Worm (Caenorhabditis elegans): ENCODE measurements around the gene T26C5.5.
A peak's percentile ranks its signal among the peaks of the same experiment; 100 is the strongest.

T26C5.5 gene

DNA sequence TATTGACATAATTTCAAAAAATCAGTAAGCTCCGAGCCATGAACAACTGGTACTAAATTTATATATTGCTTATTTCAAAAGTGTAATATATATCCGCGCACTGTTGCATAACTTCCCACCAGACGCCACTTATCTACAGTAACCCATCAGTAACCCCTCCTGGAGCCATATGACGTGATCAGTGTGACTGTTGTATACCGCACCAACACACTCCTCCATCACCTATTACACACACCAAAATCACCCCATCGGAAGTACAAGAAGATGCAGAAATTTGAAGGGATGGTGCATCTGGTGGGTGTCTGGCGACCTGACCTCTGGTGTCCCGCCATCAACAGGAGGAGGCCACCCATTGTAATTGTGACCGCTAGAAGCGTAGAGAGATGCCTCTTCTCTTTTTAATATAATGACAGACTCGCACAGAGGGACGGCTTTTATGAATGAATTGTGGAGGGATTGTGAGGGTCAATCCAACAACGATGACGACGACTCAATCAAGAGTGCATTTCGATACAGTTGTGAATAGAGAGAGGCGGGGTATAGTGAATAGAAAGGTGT lies 16.4 kb upstream of the T26C5.5 start:
- TF ChIP-seq unc-39 (tag; optimal IDR thresholded peaks at IDR 0.05), result no peak
- no peak for TF ChIP-seq drap-1 (GFP tag; optimal IDR thresholded peaks at IDR 0.05)
- no peak for TF ChIP-seq nhr-76 (tag; optimal IDR thresholded peaks at IDR 0.05)
- peak; percentile 56 for TF ChIP-seq M03D4.4 (tag; optimal IDR thresholded peaks at IDR 0.05)
- TF ChIP-seq elt-3 (tag; optimal IDR thresholded peaks at IDR 0.05), result no peak
- no peak for TF ChIP-seq flh-1 (GFP tag; optimal IDR thresholded peaks at IDR 0.05)
- TF ChIP-seq ceh-39 (tag; optimal IDR thresholded peaks at IDR 0.05), result no peak
- TF ChIP-seq nhr-12 (tag; optimal IDR thresholded peaks at IDR 0.05), result no peak
- TF ChIP-seq cnd-1 (tag; optimal IDR thresholded peaks at IDR 0.05), result peak; percentile 67
- peak; percentile 59 for TF ChIP-seq unc-62 (GFP tag; optimal IDR thresholded peaks at IDR 0.05)
- TF ChIP-seq lin-13 (tag; optimal IDR thresholded peaks at IDR 0.05), result peak; percentile 3
- TF ChIP-seq nhr-28 (tag; optimal IDR thresholded peaks at IDR 0.05), result no peak
- TF ChIP-seq mls-2 (tag; optimal IDR thresholded peaks at IDR 0.05), result peak; percentile 49
- no peak for TF ChIP-seq elt-1 (tag; optimal IDR thresholded peaks at IDR 0.05; ENCODE audit: borderline replicate concordance, insufficient read depth)
- TF ChIP-seq bed-3 (GFP tag; optimal IDR thresholded peaks at IDR 0.05), result no peak
- TF ChIP-seq unc-120 (tag; optimal IDR thresholded peaks at IDR 0.05; ENCODE audit: poor library complexity, severe bottlenecking), result no peak
- no peak for TF ChIP-seq mab-5 (tag; optimal IDR thresholded peaks at IDR 0.05)
- no peak for TF ChIP-seq ceh-43 (GFP tag; optimal IDR thresholded peaks at IDR 0.05)
- TF ChIP-seq snpc-4 (tag; optimal IDR thresholded peaks at IDR 0.05), result no peak
- TF ChIP-seq ces-1 (GFP tag; optimal IDR thresholded peaks at IDR 0.05), result no peak
- TF ChIP-seq ceh-83 (GFP tag; optimal IDR thresholded peaks at IDR 0.05), result no peak
- no peak for TF ChIP-seq sem-2 (GFP tag; optimal IDR thresholded peaks at IDR 0.05)
- peak; percentile 90 for TF ChIP-seq nhr-2 (tag; optimal IDR thresholded peaks at IDR 0.05)
- peak; percentile 61 for TF ChIP-seq tbx-8 (GFP tag; optimal IDR thresholded peaks at IDR 0.05)
- no peak for TF ChIP-seq ham-2 (GFP tag; optimal IDR thresholded peaks at IDR 0.05)
- TF ChIP-seq ztf-11 (tag; optimal IDR thresholded peaks at IDR 0.05), result no peak
- peak; percentile 24 for TF ChIP-seq sptf-1 (tag; optimal IDR thresholded peaks at IDR 0.05)
- TF ChIP-seq hlh-1 (tag; optimal IDR thresholded peaks at IDR 0.05), result peak; percentile 96
- TF ChIP-seq lsy-2 (tag; optimal IDR thresholded peaks at IDR 0.05), result no peak
- TF ChIP-seq zip-8 (tag; optimal IDR thresholded peaks at IDR 0.05), result no peak
- no peak for TF ChIP-seq blmp-1 (tag; optimal IDR thresholded peaks at IDR 0.05)
- TF ChIP-seq mep-1 (tag; optimal IDR thresholded peaks at IDR 0.05), result no peak
- no peak for TF ChIP-seq nhr-237 (tag; optimal IDR thresholded peaks at IDR 0.05)
- peak; percentile 32 for TF ChIP-seq lin-32 (GFP tag; optimal IDR thresholded peaks at IDR 0.05)
- no peak for TF ChIP-seq pha-4 (tag; optimal IDR thresholded peaks at IDR 0.05)

DNA sequence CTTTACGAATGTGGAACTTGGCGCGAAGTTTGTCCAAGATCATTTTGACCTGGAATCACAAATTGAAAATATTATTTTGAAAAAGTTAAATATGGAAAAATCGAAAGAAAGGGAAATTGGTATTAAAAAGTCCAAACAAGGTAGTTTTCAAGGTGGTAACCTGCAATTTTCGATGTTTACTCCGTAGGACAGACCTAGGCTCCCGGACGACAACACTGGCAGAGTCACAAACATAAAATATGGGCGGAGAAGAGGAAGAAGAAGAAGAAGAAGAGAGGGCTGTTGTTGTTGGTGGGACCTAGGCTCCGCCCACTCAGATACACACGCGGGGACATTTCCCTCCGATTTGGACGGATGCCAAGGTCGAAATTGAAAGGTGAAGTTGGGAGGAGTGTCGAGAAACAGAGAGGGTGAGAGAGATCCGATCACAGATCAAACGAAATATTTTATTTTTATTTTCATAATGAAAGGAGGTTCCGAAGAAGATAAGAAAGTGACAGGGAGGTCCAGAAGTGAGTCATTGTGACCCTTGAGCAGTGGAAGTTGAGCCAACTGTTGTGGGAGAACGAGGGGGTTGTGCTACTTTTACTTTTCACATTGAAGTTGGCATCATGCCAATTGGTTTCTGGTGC lies 15.5 kb upstream of the T26C5.5 start, which contains the start of gene aqp-2:
TSS of gene aqp-2 (minus strand) at position 51 of the 632 bp plus-strand sequence.
- TF ChIP-seq mep-1 (tag; optimal IDR thresholded peaks at IDR 0.05) (peak; percentile 25), hlh-1 (tag; optimal IDR thresholded peaks at IDR 0.05) (peak; percentile 72), unc-62 (GFP tag; optimal IDR thresholded peaks at IDR 0.05) (peak; percentile 88), M03D4.4 (tag; optimal IDR thresholded peaks at IDR 0.05) (no peak), unc-120 (tag; optimal IDR thresholded peaks at IDR 0.05; ENCODE audit: poor library complexity, severe bottlenecking) (peak; percentile 45), nhr-2 (tag; optimal IDR thresholded peaks at IDR 0.05) (no peak), lin-32 (GFP tag; optimal IDR thresholded peaks at IDR 0.05) (no peak), mls-2 (tag; optimal IDR thresholded peaks at IDR 0.05) (no peak), sptf-1 (tag; optimal IDR thresholded peaks at IDR 0.05) (no peak), blmp-1 (tag; optimal IDR thresholded peaks at IDR 0.05) (peak; percentile 51)

DNA sequence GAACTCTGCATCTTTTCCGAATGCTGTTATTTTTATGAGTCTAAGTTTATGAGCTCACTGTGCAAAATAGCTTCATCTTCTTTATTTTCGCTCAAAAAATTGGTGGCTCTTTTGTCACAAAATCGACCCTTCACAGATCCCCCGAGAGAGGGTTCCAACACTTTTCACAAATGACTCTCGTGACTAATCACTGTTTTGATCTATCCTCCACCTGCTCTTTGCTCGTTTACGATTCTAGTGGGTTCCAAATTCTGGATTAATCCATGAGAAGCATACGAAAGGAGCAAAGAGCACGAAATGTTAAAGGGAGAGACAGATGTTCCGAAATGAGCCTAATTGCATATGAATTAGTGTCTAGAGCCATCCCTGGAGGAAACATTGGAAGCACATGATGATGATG lies 14.9 kb upstream of the T26C5.5 start:
- TF ChIP-seq ztf-11 (tag; optimal IDR thresholded peaks at IDR 0.05) (no peak), lin-13 (tag; optimal IDR thresholded peaks at IDR 0.05) (no peak), sptf-1 (tag; optimal IDR thresholded peaks at IDR 0.05) (no peak), mab-5 (tag; optimal IDR thresholded peaks at IDR 0.05) (no peak), drap-1 (GFP tag; optimal IDR thresholded peaks at IDR 0.05) (no peak), ceh-43 (GFP tag; optimal IDR thresholded peaks at IDR 0.05) (no peak), lin-32 (GFP tag; optimal IDR thresholded peaks at IDR 0.05) (peak; percentile 23), elt-1 (tag; optimal IDR thresholded peaks at IDR 0.05; ENCODE audit: borderline replicate concordance, insufficient read depth) (no peak), ceh-39 (tag; optimal IDR thresholded peaks at IDR 0.05) (no peak), mep-1 (tag; optimal IDR thresholded peaks at IDR 0.05) (no peak), sem-2 (GFP tag; optimal IDR thresholded peaks at IDR 0.05) (no peak), ces-1 (GFP tag; optimal IDR thresholded peaks at IDR 0.05) (peak; percentile 78), ceh-83 (GFP tag; optimal IDR thresholded peaks at IDR 0.05) (no peak), cnd-1 (tag; optimal IDR thresholded peaks at IDR 0.05) (no peak), pha-4 (tag; optimal IDR thresholded peaks at IDR 0.05) (no peak), unc-39 (tag; optimal IDR thresholded peaks at IDR 0.05) (no peak), M03D4.4 (tag; optimal IDR thresholded peaks at IDR 0.05) (no peak)
